Fruit fly (Drosophila melanogaster) whole organism, embryonic: ENCODE results near the gene CG32447.

Experiments used
- Antp ChIP-seq: fragments of 200-800 bp; sonication (Bioruptor generic); optimal IDR thresholded peaks from 3 replicates; lab custom pipeline; 2016; ENCODE audit warnings: missing biosample characterization, missing genetic modification characterization
- Atf3 ChIP-seq: fragments of 200-800 bp; sonication (Bioruptor generic); optimal IDR thresholded peaks from 3 replicates; lab custom pipeline; 2016; ENCODE audit warnings: missing biosample characterization, missing genetic modification characterization
- CG10209 ChIP-seq: fragments of 200-800 bp; sonication (Bioruptor generic); optimal IDR thresholded peaks from 3 replicates; lab custom pipeline; 2017; ENCODE audit warnings: missing biosample characterization, mild to moderate bottlenecking, missing genetic modification characterization, missing genetic modification reagents
- CG1024 ChIP-seq: fragments of 200-800 bp; sonication (Bioruptor generic); IDR thresholded peaks from 2 replicates; pipeline ENCODE4 v1.3.6; 2022; ENCODE audit warnings: missing biosample characterization, missing genetic modification characterization
- CG10321 ChIP-seq: fragments of 200-800 bp; sonication (Bioruptor generic); IDR thresholded peaks from 2 replicates; pipeline ENCODE4 v1.3.6; 2022; ENCODE audit warnings: missing biosample characterization, missing genetic modification characterization
- CG14014 ChIP-seq: fragments of 200-800 bp; sonication (Bioruptor generic); IDR thresholded peaks from 2 replicates; pipeline ENCODE4 v1.3.6; 2022; ENCODE audit warnings: missing biosample characterization, missing genetic modification characterization
- CG33213 ChIP-seq: fragments of 200-800 bp; sonication (Bioruptor generic); optimal IDR thresholded peaks from 3 replicates; lab custom pipeline; 2016; ENCODE audit warnings: missing biosample characterization, missing genetic modification characterization
- CG42726 ChIP-seq: fragments of 200-800 bp; sonication (Bioruptor generic); IDR thresholded peaks from 2 replicates; pipeline ENCODE4 v1.3.6; 2022; ENCODE audit warnings: missing biosample characterization, missing genetic modification characterization; ENCODE audit not compliant: partially characterized antibody
- CG4617 ChIP-seq: fragments of 200-800 bp; sonication (Bioruptor generic); optimal IDR thresholded peaks from 3 replicates; lab custom pipeline; 2016; ENCODE audit warnings: missing biosample characterization, missing genetic modification characterization, borderline replicate concordance
- CG4820 ChIP-seq: fragments of 200-800 bp; sonication (Bioruptor generic); optimal IDR thresholded peaks from 3 replicates; lab custom pipeline; 2016; ENCODE audit warnings: missing biosample characterization, missing genetic modification characterization
- CG5180 ChIP-seq: fragments of 200-800 bp; sonication (Bioruptor generic); optimal IDR thresholded peaks from 3 replicates; lab custom pipeline; 2017; ENCODE audit warnings: missing biosample characterization, missing genetic modification characterization, mild to moderate bottlenecking, moderate library complexity, missing genetic modification reagents
- CG6654 ChIP-seq: fragments of 200-800 bp; sonication (Bioruptor generic); optimal IDR thresholded peaks from 2 replicates; lab custom pipeline; 2017; ENCODE audit warnings: missing biosample characterization, mild to moderate bottlenecking, missing genetic modification characterization
- CG8478 ChIP-seq: fragments of >200 bp; optimal IDR thresholded peaks from 2 replicates; lab custom pipeline; 2018
- Dip2 ChIP-seq: fragments of 200-800 bp; sonication (Bioruptor generic); IDR thresholded peaks from 2 replicates; pipeline ENCODE4 v1.3.6; 2022; ENCODE audit warnings: missing biosample characterization, missing genetic modification characterization
- Ets65A ChIP-seq: fragments of 200-800 bp; sonication (Bioruptor generic); peaks from one replicate; lab custom pipeline; 2016; ENCODE audit warnings: missing biosample characterization, missing genetic modification characterization
- HLHmδ ChIP-seq: fragments of 200-800 bp; sonication (Bioruptor generic); optimal IDR thresholded peaks from 2 replicates; lab custom pipeline; 2018; ENCODE audit warnings: missing biosample characterization, mild to moderate bottlenecking, missing genetic modification characterization, moderate library complexity
- HmgZ ChIP-seq: fragments of 200-800 bp; sonication (Bioruptor generic); optimal IDR thresholded peaks from 2 replicates; lab custom pipeline; 2018; ENCODE audit warnings: missing biosample characterization, mild to moderate bottlenecking, missing genetic modification characterization
- Jarid2 ChIP-seq: fragments of 200-800 bp; sonication (Bioruptor generic); optimal IDR thresholded peaks from 3 replicates; lab custom pipeline; 2017; ENCODE audit warnings: mild to moderate bottlenecking, missing biosample characterization, missing genetic modification reagents, missing genetic modification characterization
- Opbp ChIP-seq: fragments of 200-800 bp; sonication (Bioruptor generic); IDR thresholded peaks from 3 replicates; pipeline ENCODE4 v1.3.6; 2022; ENCODE audit warnings: missing biosample characterization, missing genetic modification characterization; ENCODE audit not compliant: partially characterized antibody
- Tbp ChIP-seq: fragments of >200 bp; optimal IDR thresholded peaks from 2 replicates; lab custom pipeline; 2018; ENCODE audit warnings: missing biosample characterization, missing genetic modification characterization
- amos ChIP-seq: fragments of 200-800 bp; sonication (Bioruptor generic); IDR thresholded peaks from 2 replicates; pipeline ENCODE4 v1.3.6; 2022; ENCODE audit warnings: missing biosample characterization, missing genetic modification characterization; ENCODE audit not compliant: partially characterized antibody
- chif ChIP-seq, 2 experiments: fragments of 200-800 bp; sonication (Bioruptor generic); optimal IDR thresholded peaks; 3 replicates each; lab custom pipeline; 2016; ENCODE audit warnings: missing biosample characterization in 2 of 2, missing genetic modification characterization in 2 of 2
- chinmo ChIP-seq: fragments of 200-800 bp; sonication (Bioruptor generic); IDR thresholded peaks from 4 replicates; pipeline ENCODE4 v1.3.6; 2022; ENCODE audit warnings: missing biosample characterization, missing genetic modification characterization; ENCODE audit not compliant: partially characterized antibody
- fd96Cb ChIP-seq: fragments of 200-800 bp; sonication (Bioruptor generic); optimal IDR thresholded peaks from 2 replicates; lab custom pipeline; 2018; ENCODE audit warnings: missing biosample characterization, mild to moderate bottlenecking, missing genetic modification characterization, moderate library complexity
- hb ChIP-seq: fragments of 200-800 bp; sonication (Bioruptor generic); IDR thresholded peaks from 3 replicates; pipeline ENCODE4 v1.3.6; 2022; ENCODE audit warnings: missing biosample characterization, missing genetic modification characterization; ENCODE audit not compliant: partially characterized antibody
- insv ChIP-seq, 2 experiments: fragments of 200-800 bp; sonication (Bioruptor generic); optimal IDR thresholded peaks; 3 replicates each; lab custom pipeline; 2016 to 2018; ENCODE audit warnings: missing biosample characterization in 2 of 2, missing genetic modification characterization in 2 of 2
- kni ChIP-seq: fragments of 200-800 bp; sonication (Bioruptor generic); optimal IDR thresholded peaks from 3 replicates; lab custom pipeline; 2017; ENCODE audit warnings: mild to moderate bottlenecking, missing biosample characterization, missing genetic modification reagents, missing genetic modification characterization
- lola ChIP-seq, 3 experiments: fragments of >200 bp in 2 of 3; fragments of 200-800 bp in 1 of 3; sonication (Bioruptor generic) in 1 of 3; optimal IDR thresholded peaks; 2 replicates each; lab custom pipeline; 2017 to 2019; ENCODE audit warnings: missing biosample characterization in 3 of 3, missing genetic modification characterization in 3 of 3, mild to moderate bottlenecking in 1 of 3, moderate library complexity in 1 of 3
- pho ChIP-seq: fragments of 200-800 bp; sonication (Bioruptor generic); optimal IDR thresholded peaks from 2 replicates; lab custom pipeline; 2016; ENCODE audit warnings: missing biosample characterization, missing genetic modification characterization
- repo ChIP-seq: fragments of 200-800 bp; sonication (Bioruptor generic); optimal IDR thresholded peaks from 2 replicates; lab custom pipeline; 2016; ENCODE audit warnings: missing biosample characterization, missing genetic modification characterization
- tup ChIP-seq: fragments of 200-800 bp; sonication (Bioruptor generic); optimal IDR thresholded peaks from 2 replicates; lab custom pipeline; 2016; ENCODE audit warnings: missing biosample characterization, mild to moderate bottlenecking, missing genetic modification characterization, moderate library complexity
- vvl ChIP-seq: fragments of 200-800 bp; sonication (Bioruptor generic); IDR thresholded peaks from 2 replicates; pipeline ENCODE4 v1.3.6; 2022; ENCODE audit warnings: missing biosample characterization, missing genetic modification characterization
- zfh1 ChIP-seq: fragments of 200-800 bp; sonication (Bioruptor generic); IDR thresholded peaks from 3 replicates; pipeline ENCODE4 v1.3.6; 2022; ENCODE audit warnings: missing biosample characterization, missing genetic modification characterization

CG32447 gene

DNA sequence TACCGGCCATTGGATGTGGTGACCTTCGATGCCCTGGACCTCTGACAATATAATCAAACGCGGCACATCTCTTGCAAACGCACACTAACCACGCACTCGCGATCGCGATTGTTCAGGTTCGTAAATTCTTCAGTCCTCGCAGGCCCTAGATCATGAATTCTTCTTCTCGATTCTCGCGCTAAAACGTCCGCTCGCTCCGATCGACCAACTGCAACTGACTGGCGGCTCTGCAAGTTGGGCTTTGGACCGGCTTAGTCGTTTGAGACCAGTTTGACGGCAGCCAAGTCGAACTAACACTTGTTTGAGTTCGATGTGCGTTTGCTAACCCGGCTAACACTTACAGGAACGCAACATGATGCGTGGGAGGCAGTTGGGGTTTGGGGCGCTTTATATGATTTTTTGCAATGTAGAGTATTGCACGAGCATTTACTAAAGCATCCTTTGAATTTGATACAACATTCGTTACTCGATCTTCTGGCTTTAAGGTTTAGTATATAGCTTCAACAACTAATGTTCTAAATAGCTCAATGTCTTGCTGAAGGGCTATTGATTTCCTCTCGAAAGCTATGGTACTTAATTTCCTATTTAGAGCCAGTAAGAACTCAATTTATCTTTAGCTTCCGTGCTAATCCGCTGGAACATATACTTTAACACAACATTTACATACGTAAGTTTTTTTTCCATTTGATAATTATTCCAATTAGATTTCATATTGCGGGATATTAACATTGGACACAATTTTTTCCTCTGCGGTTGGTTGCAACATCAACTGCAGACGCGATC is at the start of gene CG32447:
Gene CG32447, minus strand, starts transcription at position 222 of the 783 bp plus-strand sequence.
- TF ChIP-seq CG1024 (GFP tag; lab: Robert Waterston, UW) (0 out of 2 replicates have a peak, but pooled peaks have one; percentile 26), zfh1 (GFP tag; lab: Robert Waterston, UW) (0 out of 3 replicates have a peak, but pooled peaks have one; percentile 17), CG6654 (GFP tag; lab: Kevin White, UChicago) (no peak), chinmo (GFP tag; lab: Robert Waterston, UW) (0 out of 4 replicates have a peak, but pooled peaks have one; percentile 55), chif (GFP tag; optimal IDR thresholded peaks at IDR 0.05; lab: Kevin White, UChicago) (no peak), CG10209 (no peak), HLHmδ (peak; percentile 17), Tbp (GFP tag; lab: Kevin White, UChicago) (peak; percentile 29), Jarid2 (GFP tag; lab: Kevin White, UChicago) (peak; percentile 82), amos (0 out of 2 replicates have a peak, but pooled peaks have one; percentile 14), CG4820 (GFP tag; lab: Kevin White, UChicago) (peak; percentile 16), CG33213 (GFP tag; lab: Kevin White, UChicago) (no peak), CG10321 (GFP tag; lab: Robert Waterston, UW) (no peak), Opbp (GFP tag; lab: Robert Waterston, UW) (peak; percentile 44; the same call in 1 of the 3 replicates), CG5180 (GFP tag; lab: Kevin White, UChicago) (peak; percentile 98), CG4617 (GFP tag; lab: Kevin White, UChicago) (no peak), CG8478 (lab: Kevin White, UChicago) (no peak), fd96Cb (tag; lab: Kevin White, UChicago) (no peak), HmgZ (tag; lab: Kevin White, UChicago) (no peak), Ets65A (GFP tag; lab: Kevin White, UChicago) (peak; percentile 23), CG42726 (GFP tag; lab: Robert Waterston, UW) (0 out of 2 replicates have a peak, but pooled peaks have one; percentile 13), insv (GFP tag; optimal IDR thresholded peaks at IDR 0.05; lab: Kevin White, UChicago) (peak in 1 of 2 experiments; percentile 78)

DNA sequence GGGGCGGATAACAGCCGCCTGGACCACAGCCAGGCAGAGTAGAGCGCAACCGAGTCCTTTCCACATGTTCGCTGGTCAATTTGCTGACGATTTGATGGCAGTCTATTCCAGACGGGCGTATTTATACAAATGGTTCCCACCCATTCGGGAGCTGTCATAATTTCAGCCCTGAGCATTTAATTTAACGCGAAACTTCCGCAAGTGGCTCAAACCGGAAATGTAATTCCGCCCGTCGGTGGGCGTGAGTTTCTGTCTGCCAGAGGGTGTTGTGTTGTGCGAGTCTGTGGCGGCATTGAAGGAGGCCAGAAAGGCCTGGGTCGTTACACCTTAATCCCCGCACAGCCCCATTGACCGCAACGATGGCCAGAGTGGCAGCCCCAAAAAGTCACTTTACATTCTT is 38.0 kb upstream of the CG32447 start, which contains the start of gene CG14565:
Gene CG14565, minus strand, starts transcription at position 101 of the 400 bp plus-strand sequence.
- TF ChIP-seq repo (GFP tag; lab: Kevin White, UChicago) = no peak

DNA sequence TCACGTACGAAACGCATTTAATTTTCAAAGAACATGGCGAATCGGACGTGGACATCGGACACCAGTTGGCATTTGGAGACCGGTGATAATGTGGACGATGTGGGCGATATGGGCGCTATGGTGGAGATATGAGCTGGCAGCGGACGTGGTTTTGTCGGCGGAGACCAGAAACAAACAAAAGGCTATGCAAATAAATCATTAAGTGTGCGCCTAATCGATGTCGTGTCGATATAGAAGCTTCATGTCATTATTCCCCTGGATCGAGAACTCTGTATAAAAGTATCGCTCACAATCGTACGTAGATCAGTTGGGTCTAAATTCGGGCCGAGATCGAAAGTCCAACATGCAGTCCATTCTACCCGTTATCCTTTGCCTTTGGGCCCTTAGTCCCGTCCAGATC is 35.1 kb upstream of the CG32447 start, which contains the start of gene CG14572:
Gene CG14572, plus strand, starts transcription at position 301 of the 400 bp plus-strand sequence.
- TF ChIP-seq pho (GFP tag; lab: Kevin White, UChicago) = no peak
- no peak for TF ChIP-seq lola (GFP tag; optimal IDR thresholded peaks at IDR 0.05; lab: Kevin White, UChicago)
- TF ChIP-seq kni = peak; percentile 37
- no peak for TF ChIP-seq Atf3 (GFP tag; lab: Kevin White, UChicago)
- no peak for TF ChIP-seq hb (GFP tag; lab: Robert Waterston, UW)
- peak; percentile 18; the same call in 1 of the 2 replicates for TF ChIP-seq vvl (GFP tag; lab: Robert Waterston, UW)
- no peak for TF ChIP-seq Dip2 (GFP tag; lab: Robert Waterston, UW)
- no peak for TF ChIP-seq Antp (GFP tag; lab: Kevin White, UChicago)
- TF ChIP-seq tup (GFP tag; lab: Kevin White, UChicago) = no peak
- TF ChIP-seq chinmo (GFP tag; lab: Robert Waterston, UW) = 0 out of 4 replicates have a peak, but pooled peaks have one; percentile 37
- TF ChIP-seq CG14014 = no peak
- TF ChIP-seq, all 482 proteins: peak for 3
